Fruit fly (Drosophila melanogaster): ENCODE results near the gene ash1.

The ash1 gene

dm6 chr3L:19634788-19635448 is 36.4 kb upstream of the ash1 start:
- TF ChIP-seq pdm3 (GFP tag; optimal IDR thresholded peaks at IDR 0.05), result peak; percentile 52
- no peak for TF ChIP-seq Ets21C (GFP tag; optimal IDR thresholded peaks at IDR 0.05)
- peak; percentile 39 for TF ChIP-seq CG16779 (tag; optimal IDR thresholded peaks at IDR 0.05)
- TF ChIP-seq CG10631 (GFP tag; optimal IDR thresholded peaks at IDR 0.05), result peak; percentile 84
- TF ChIP-seq CG10669 (GFP tag; optimal IDR thresholded peaks at IDR 0.05), result peak; percentile 51
- TF ChIP-seq vri (GFP tag; optimal IDR thresholded peaks at IDR 0.05), result no peak
- TF ChIP-seq Sox102F (GFP tag; optimal IDR thresholded peaks at IDR 0.05), result peak; percentile 11
- TF ChIP-seq topi (GFP tag; optimal IDR thresholded peaks at IDR 0.05), result peak; percentile 47
- no peak for TF ChIP-seq fd85E (GFP tag; optimal IDR thresholded peaks at IDR 0.05)
- peak; percentile 62 for TF ChIP-seq acj6 (GFP tag; optimal IDR thresholded peaks at IDR 0.05)
- TF ChIP-seq CG6808 (GFP tag; optimal IDR thresholded peaks at IDR 0.05), result peak; percentile 81
- TF ChIP-seq CG6276 (GFP tag; optimal IDR thresholded peaks at IDR 0.05), result peak; percentile 78
- TF ChIP-seq CG1621 (tag; optimal IDR thresholded peaks at IDR 0.05), result no peak
- peak; percentile 54 for TF ChIP-seq CG4318 (GFP tag; optimal IDR thresholded peaks at IDR 0.05)
- TF ChIP-seq Met (GFP tag; optimal IDR thresholded peaks at IDR 0.05), result peak; percentile 49
- peak; percentile 33 for TF ChIP-seq fd59A (GFP tag; optimal IDR thresholded peaks at IDR 0.05)
- peak; percentile 10 for TF ChIP-seq Sox14 (GFP tag; optimal IDR thresholded peaks at IDR 0.05)
- peak; percentile 79 for TF ChIP-seq Gug (GFP tag; IDR thresholded peaks at IDR 0.05)
- no peak for TF ChIP-seq CG6854 (GFP tag; optimal IDR thresholded peaks at IDR 0.05)
- TF ChIP-seq CG34406 (GFP tag; optimal IDR thresholded peaks at IDR 0.05), result peak; percentile 58
- TF ChIP-seq CG6163 (GFP tag; IDR thresholded peaks at IDR 0.05), result peak; percentile 77
- TF ChIP-seq net (GFP tag; optimal IDR thresholded peaks at IDR 0.05), result peak; percentile 54
- peak; percentile 45 for TF ChIP-seq Smox (GFP tag; optimal IDR thresholded peaks at IDR 0.05)
- peak; percentile 80 for TF ChIP-seq spab (GFP tag; optimal IDR thresholded peaks at IDR 0.05)
- peak; percentile 56 for TF ChIP-seq CG11762 (GFP tag; optimal IDR thresholded peaks at IDR 0.05; ENCODE audit: insufficient read depth)
- TF ChIP-seq OdsH (GFP tag; optimal IDR thresholded peaks at IDR 0.05), result peak; percentile 63
- TF ChIP-seq dsx (GFP tag; optimal IDR thresholded peaks at IDR 0.05; ENCODE audit: poor library complexity, severe bottlenecking), result peak; percentile 80
- peak; percentile 84 for TF ChIP-seq CG3919 (GFP tag; optimal IDR thresholded peaks at IDR 0.05)
- TF ChIP-seq Ets96B (tag; optimal IDR thresholded peaks at IDR 0.05), result peak; percentile 81
- TF ChIP-seq dac (GFP tag; optimal IDR thresholded peaks at IDR 0.05), result no peak
- no peak for TF ChIP-seq Hr38 (GFP tag; optimal IDR thresholded peaks at IDR 0.05)
- peak; percentile 59; the same call in 1 of the 2 replicates for TF ChIP-seq CG11294 (GFP tag; IDR thresholded peaks at IDR 0.05)
- TF ChIP-seq Blimp-1 (GFP tag; optimal IDR thresholded peaks at IDR 0.05), result no peak
- no peak for TF ChIP-seq Eip93F (GFP tag; optimal IDR thresholded peaks at IDR 0.05)
- peak; percentile 13 for TF ChIP-seq CG8319 (GFP tag; optimal IDR thresholded peaks at IDR 0.05)
- no peak for TF ChIP-seq Hr39 (GFP tag; optimal IDR thresholded peaks at IDR 0.05)
- peak; percentile 55 for TF ChIP-seq cyc (GFP tag; optimal IDR thresholded peaks at IDR 0.05)
- peak; percentile 86 for TF ChIP-seq svp (GFP tag)
- TF ChIP-seq CG7368 (GFP tag; optimal IDR thresholded peaks at IDR 0.05), result peak; percentile 61
- peak; percentile 69 for TF ChIP-seq Eip75B (GFP tag; optimal IDR thresholded peaks at IDR 0.05)
- peak; percentile 92 for TF ChIP-seq Eip78C (GFP tag)
- peak; percentile 73 for TF ChIP-seq CG32006 (GFP tag; optimal IDR thresholded peaks at IDR 0.05)
- TF ChIP-seq achi (GFP tag; optimal IDR thresholded peaks at IDR 0.05), result peak; percentile 69
- TF ChIP-seq CG8632 (GFP tag; optimal IDR thresholded peaks at IDR 0.05), result peak; percentile 72
- TF ChIP-seq Sox15 (GFP tag; optimal IDR thresholded peaks at IDR 0.05), result peak; percentile 21
- peak; percentile 87 for TF ChIP-seq eg (GFP tag; IDR thresholded peaks at IDR 0.05)
- TF ChIP-seq Hr4 (GFP tag; optimal IDR thresholded peaks at IDR 0.05), result peak; percentile 33
- peak; percentile 88 for TF ChIP-seq Lpt (GFP tag; optimal IDR thresholded peaks at IDR 0.05)
- TF ChIP-seq CG6792 (GFP tag; optimal IDR thresholded peaks at IDR 0.05), result peak; percentile 53
- peak; percentile 9 for TF ChIP-seq lz (GFP tag; optimal IDR thresholded peaks at IDR 0.05)
- TF ChIP-seq ss (GFP tag; optimal IDR thresholded peaks at IDR 0.05), result peak; percentile 57 to 81
